Worm (Caenorhabditis elegans) whole organism, young adult: ENCODE data around the gene R13D11.10.

Source experiments
- B0019.2 ChIP-seq: fragments of 200-800 bp; sonication (Bioruptor generic); conservative IDR thresholded peaks from 2 replicates; pipeline ENCODE4 v1.3.6; 2022; ENCODE audit warnings: missing genetic modification reagents, missing genetic modification characterization, missing compliant biosample characterization
- B0336.3 ChIP-seq: fragments of 200-800 bp; sonication (Bioruptor generic); IDR thresholded peaks from 2 replicates; pipeline ENCODE4 v1.3.6; 2022; ENCODE audit warnings: missing genetic modification characterization, missing compliant biosample characterization
- C17E4.6 ChIP-seq: fragments of 200-800 bp; sonication (Bioruptor generic); IDR thresholded peaks from 2 replicates; pipeline ENCODE4 v1.3.6; 2022; ENCODE audit warnings: missing genetic modification reagents, missing genetic modification characterization, missing compliant biosample characterization
- F22D6.2 ChIP-seq: sonication (generic microtip); optimal IDR thresholded peaks from 2 replicates; lab custom pipeline; 2016; ENCODE audit warnings: mild to moderate bottlenecking, missing genetic modification characterization, missing compliant biosample characterization
- F37B4.10 ChIP-seq: fragments of 200-800 bp; sonication (Bioruptor generic); IDR thresholded peaks from 2 replicates; pipeline ENCODE4 v1.3.6; 2022; ENCODE audit warnings: missing genetic modification characterization, missing compliant biosample characterization
- F49E8.2 ChIP-seq: sonication (generic microtip); optimal IDR thresholded peaks from 3 replicates; lab custom pipeline; 2017; ENCODE audit warnings: missing genetic modification characterization, mild to moderate bottlenecking, missing compliant biosample characterization, antibody characterized with exemption, moderate library complexity; ENCODE audit not compliant: insufficient read depth
- K11D2.4 ChIP-seq: fragments of 200-800 bp; sonication (Bioruptor generic); IDR thresholded peaks from 2 replicates; pipeline ENCODE4 v1.3.6; 2022; ENCODE audit warnings: missing genetic modification reagents, missing genetic modification characterization, missing compliant biosample characterization
- Y53G8AR.9 ChIP-seq: fragments of 200-800 bp; sonication (Bioruptor generic); conservative IDR thresholded peaks from 2 replicates; pipeline ENCODE4 v1.3.6; 2022; ENCODE audit warnings: missing genetic modification reagents, missing genetic modification characterization, missing compliant biosample characterization
- Y67H2A.10 ChIP-seq: fragments of 200-800 bp; sonication (Bioruptor generic); conservative IDR thresholded peaks from 2 replicates; pipeline ENCODE4 v1.3.6; 2022; ENCODE audit warnings: missing genetic modification reagents, missing genetic modification characterization, missing compliant biosample characterization
- ama-1 ChIP-seq, 3 experiments: fragments of 150-350 bp in 1 of 3; sonication (generic microtip) in 2 of 3; optimal IDR thresholded peaks; 2 replicates each; lab custom pipeline; 2014 to 2018; ENCODE audit warnings: missing biosample characterization in 2 of 3, missing genetic modification characterization in 2 of 3, missing genetic modification reagents in 2 of 3
- aptf-2 ChIP-seq: fragments of 200-800 bp; sonication (Bioruptor generic); conservative IDR thresholded peaks from 2 replicates; pipeline ENCODE4 v1.3.6; 2022; ENCODE audit warnings: missing genetic modification reagents, missing genetic modification characterization, missing compliant biosample characterization
- athp-1 ChIP-seq: sonication (generic microtip); optimal IDR thresholded peaks from 2 replicates; lab custom pipeline; 2017; ENCODE audit warnings: mild to moderate bottlenecking, missing genetic modification characterization, missing compliant biosample characterization
- ccch-3 ChIP-seq: fragments of 200-800 bp; sonication (Bioruptor generic); optimal IDR thresholded peaks from 2 replicates; lab custom pipeline; 2018; ENCODE audit warnings: mild to moderate bottlenecking, missing genetic modification characterization, missing compliant biosample characterization
- cebp-2 ChIP-seq: fragments of 200-800 bp; sonication (Bioruptor generic); IDR thresholded peaks from 2 replicates; pipeline ENCODE4 v1.3.6; 2022; ENCODE audit warnings: missing genetic modification characterization, missing compliant biosample characterization
- ceh-100 ChIP-seq: fragments of 200-800 bp; sonication (Bioruptor generic); IDR thresholded peaks from 2 replicates; pipeline ENCODE4 v1.3.6; 2022; ENCODE audit warnings: missing genetic modification reagents, missing genetic modification characterization, missing compliant biosample characterization
- ceh-27 ChIP-seq: fragments of 200-800 bp; sonication (Bioruptor generic); optimal IDR thresholded peaks from 2 replicates; lab custom pipeline; 2018; ENCODE audit warnings: mild to moderate bottlenecking, missing genetic modification characterization, moderate library complexity, missing compliant biosample characterization
- ceh-58 ChIP-seq: fragments of 200-800 bp; sonication (Bioruptor generic); IDR thresholded peaks from 2 replicates; pipeline ENCODE4 v1.3.6; 2022; ENCODE audit warnings: missing genetic modification characterization, missing compliant biosample characterization
- die-1 ChIP-seq: sonication (generic microtip); optimal IDR thresholded peaks from 2 replicates; lab custom pipeline; 2016; ENCODE audit warnings: missing genotype, mild to moderate bottlenecking, missing genetic modification characterization, missing compliant biosample characterization
- dpl-1 ChIP-seq: fragments of 150-350 bp; optimal IDR thresholded peaks from 2 replicates; lab custom pipeline; 2014; ENCODE audit warnings: missing biosample characterization, missing genetic modification reagents, missing genetic modification characterization
- efl-1 ChIP-seq: fragments of 150-350 bp; optimal IDR thresholded peaks from 2 replicates; lab custom pipeline; 2014; ENCODE audit warnings: missing biosample characterization, missing genetic modification reagents, missing genetic modification characterization
- ets-4 ChIP-seq: fragments of 200-800 bp; sonication (Bioruptor generic); optimal IDR thresholded peaks from 2 replicates; lab custom pipeline; 2018; ENCODE audit warnings: mild to moderate bottlenecking, missing genetic modification characterization, missing compliant biosample characterization
- fkh-3 ChIP-seq: sonication (generic microtip); optimal IDR thresholded peaks from 2 replicates; lab custom pipeline; 2016; ENCODE audit warnings: mild to moderate bottlenecking, missing genetic modification characterization, missing compliant biosample characterization
- him-1 ChIP-seq: sonication (generic microtip); optimal IDR thresholded peaks from 2 replicates; lab custom pipeline; 2016; ENCODE audit warnings: missing genotype, missing genetic modification reagents, missing genetic modification characterization, missing compliant biosample characterization
- hlh-12 ChIP-seq: sonication (generic microtip); optimal IDR thresholded peaks from 2 replicates; lab custom pipeline; 2016; ENCODE audit warnings: missing genetic modification characterization, missing compliant biosample characterization
- hrde-1 ChIP-seq: sonication (generic microtip); optimal IDR thresholded peaks from 2 replicates; lab custom pipeline; 2016; ENCODE audit warnings: missing genetic modification characterization, mild to moderate bottlenecking, missing compliant biosample characterization, moderate library complexity, missing genotype, missing genetic modification reagents, borderline replicate concordance
- let-526 ChIP-seq: fragments of 200-800 bp; sonication (Bioruptor generic); IDR thresholded peaks from 2 replicates; pipeline ENCODE4 v1.3.6; 2022; ENCODE audit warnings: missing genetic modification reagents, missing genetic modification characterization, missing compliant biosample characterization
- lin-54 ChIP-seq: fragments of 200-800 bp; sonication (Bioruptor generic); optimal IDR thresholded peaks from 2 replicates; lab custom pipeline; 2018; ENCODE audit warnings: mild to moderate bottlenecking, missing genetic modification characterization, missing compliant biosample characterization
- lir-1 ChIP-seq: fragments of 200-800 bp; sonication (Bioruptor generic); conservative IDR thresholded peaks from 2 replicates; pipeline ENCODE4 v1.3.6; 2022; ENCODE audit warnings: missing genetic modification reagents, missing genetic modification characterization, missing compliant biosample characterization
- lsl-1 ChIP-seq: fragments of 200-800 bp; sonication (Bioruptor generic); optimal IDR thresholded peaks from 2 replicates; lab custom pipeline; 2018; ENCODE audit warnings: mild to moderate bottlenecking, missing genetic modification characterization, moderate library complexity, missing compliant biosample characterization
- madf-6 ChIP-seq: fragments of 200-800 bp; sonication (Bioruptor generic); IDR thresholded peaks from 2 replicates; pipeline ENCODE4 v1.3.6; 2022; ENCODE audit warnings: missing genetic modification reagents, missing genetic modification characterization, missing compliant biosample characterization
- madf-8 ChIP-seq: fragments of 200-800 bp; sonication (Bioruptor generic); conservative IDR thresholded peaks from 2 replicates; pipeline ENCODE4 v1.3.6; 2022; ENCODE audit warnings: missing genetic modification reagents, missing genetic modification characterization, missing compliant biosample characterization
- nfya-1 ChIP-seq: sonication (generic microtip); optimal IDR thresholded peaks from 2 replicates; lab custom pipeline; 2017; ENCODE audit warnings: antibody characterized with exemption, missing compliant biosample characterization, missing genetic modification characterization, borderline replicate concordance; ENCODE audit not compliant: insufficient read depth
- nfya-2 ChIP-seq: fragments of 200-800 bp; sonication (Bioruptor generic); IDR thresholded peaks from 2 replicates; pipeline ENCODE4 v1.3.6; 2022; ENCODE audit warnings: missing genetic modification reagents, missing genetic modification characterization, missing compliant biosample characterization
- nhr-120 ChIP-seq: fragments of 200-800 bp; sonication (Bioruptor generic); IDR thresholded peaks from 2 replicates; pipeline ENCODE4 v1.3.6; 2022; ENCODE audit warnings: missing genetic modification characterization, missing compliant biosample characterization
- nhr-179 ChIP-seq: sonication (generic microtip); optimal IDR thresholded peaks from 2 replicates; lab custom pipeline; 2016; ENCODE audit warnings: mild to moderate bottlenecking, missing genetic modification characterization, missing compliant biosample characterization
- nhr-27 ChIP-seq: fragments of 200-800 bp; sonication (Bioruptor generic); optimal IDR thresholded peaks from 2 replicates; lab custom pipeline; 2018; ENCODE audit warnings: mild to moderate bottlenecking, missing genetic modification characterization, moderate library complexity, missing compliant biosample characterization
- pha-4 ChIP-seq: fragments of 150-350 bp; sonication (generic microtip); optimal IDR thresholded peaks from 2 replicates; lab custom pipeline; 2014; ENCODE audit warnings: missing biosample characterization, missing genetic modification reagents, missing genetic modification characterization
- rcor-1 ChIP-seq: fragments of 200-800 bp; sonication (Bioruptor generic); IDR thresholded peaks from 2 replicates; pipeline ENCODE4 v1.3.6; 2022; ENCODE audit warnings: missing genetic modification reagents, missing genetic modification characterization, missing compliant biosample characterization
- repo-1 ChIP-seq: sonication (generic microtip); optimal IDR thresholded peaks from 2 replicates; lab custom pipeline; 2017; ENCODE audit warnings: mild to moderate bottlenecking, missing genetic modification characterization, missing compliant biosample characterization
- rpc-1 ChIP-seq, 2 experiments: fragments of 150-350 bp in 1 of 2; sonication (generic microtip) in 1 of 2; optimal IDR thresholded peaks; 2 replicates each; lab custom pipeline; 2014 to 2018; ENCODE audit warnings: missing biosample characterization in 1 of 2, missing genetic modification characterization in 1 of 2, missing genetic modification reagents in 1 of 2, missing genotype in 1 of 2
- snpc-1.1 ChIP-seq: sonication (generic microtip); optimal IDR thresholded peaks from 2 replicates; lab custom pipeline; 2017; ENCODE audit warnings: missing genetic modification characterization, mild to moderate bottlenecking, missing compliant biosample characterization, antibody characterized with exemption, moderate library complexity, missing genotype, missing genetic modification reagents; ENCODE audit not compliant: insufficient read depth
- snpc-1.3 ChIP-seq: sonication (generic microtip); optimal IDR thresholded peaks from 2 replicates; lab custom pipeline; 2017; ENCODE audit warnings: missing genetic modification characterization, mild to moderate bottlenecking, missing compliant biosample characterization, antibody characterized with exemption, moderate library complexity, missing genotype, missing genetic modification reagents; ENCODE audit not compliant: insufficient read depth
- snpc-4 ChIP-seq, 5 experiments: fragments of 150-350 bp in 1 of 5; sonication (generic microtip) in 4 of 5; optimal IDR thresholded peaks; 2 replicates each; lab custom pipeline; 2014 to 2018; ENCODE audit warnings: missing genetic modification characterization in 5 of 5, missing biosample characterization in 3 of 5, antibody characterized with exemption in 2 of 5, mild to moderate bottlenecking in 2 of 5, missing compliant biosample characterization in 2 of 5, missing genotype in 2 of 5, moderate library complexity in 2 of 5, missing genetic modification reagents in 1 of 5
- unc-130 ChIP-seq: sonication (generic microtip); optimal IDR thresholded peaks from 2 replicates; lab custom pipeline; 2016; ENCODE audit warnings: missing genetic modification reagents, missing genetic modification characterization, missing compliant biosample characterization
- ztf-22 ChIP-seq: fragments of 200-800 bp; sonication (Bioruptor generic); optimal IDR thresholded peaks from 2 replicates; lab custom pipeline; 2018; ENCODE audit warnings: mild to moderate bottlenecking, missing genetic modification characterization, moderate library complexity, missing compliant biosample characterization
- ztf-3 ChIP-seq: fragments of 200-800 bp; sonication (Bioruptor generic); optimal IDR thresholded peaks from 2 replicates; lab custom pipeline; 2018; ENCODE audit warnings: mild to moderate bottlenecking, missing genetic modification characterization, missing compliant biosample characterization

R13D11.10 gene

ce11 chrV:858841-859456, 45.9 kb upstream of the R13D11.10 start (continued):
- TF ChIP-seq athp-1, result no peak
- TF ChIP-seq hlh-12 (tag; lab: Kevin White, UChicago), result no peak
- no peak for TF ChIP-seq cebp-2 (GFP tag; lab: Robert Waterston, UW)
- peak; percentile 7 for TF ChIP-seq lsl-1 (GFP tag; lab: Kevin White, UChicago)
- peak; percentile 54 for TF ChIP-seq madf-8 (GFP tag; lab: Robert Waterston, UW)
- TF ChIP-seq rpc-1 (optimal IDR thresholded peaks at IDR 0.05; lab: Kevin White, UChicago), result peak; percentile 54
- peak; percentile 74 for TF ChIP-seq rpc-1 (tag; optimal IDR thresholded peaks at IDR 0.05; lab: Kevin White, UChicago)
- TF ChIP-seq F49E8.2, result no peak
- no peak for TF ChIP-seq lir-1 (GFP tag; lab: Robert Waterston, UW)
- TF ChIP-seq nfya-1 (tag; lab: Kevin White, UChicago), result no peak
- no peak for TF ChIP-seq B0019.2 (GFP tag; lab: Robert Waterston, UW)
- no peak for TF ChIP-seq F37B4.10 (GFP tag; lab: Robert Waterston, UW)
- TF ChIP-seq ceh-27 (GFP tag; lab: Kevin White, UChicago), result no peak
- no peak for TF ChIP-seq fkh-3 (tag; lab: Kevin White, UChicago)
- TF ChIP-seq die-1 (tag; lab: Kevin White, UChicago), result no peak
- 0 out of 2 replicates have a peak, but pooled peaks have one; percentile 51 for TF ChIP-seq Y53G8AR.9 (GFP tag; lab: Robert Waterston, UW)
- TF ChIP-seq nfya-2 (GFP tag; lab: Robert Waterston, UW), result no peak
- no peak for TF ChIP-seq ceh-58 (GFP tag; lab: Robert Waterston, UW)
- no peak for TF ChIP-seq B0336.3 (GFP tag; lab: Robert Waterston, UW)
- TF ChIP-seq K11D2.4 (GFP tag; lab: Robert Waterston, UW), result no peak
- no peak for TF ChIP-seq let-526 (GFP tag; lab: Robert Waterston, UW)
- TF ChIP-seq him-1 (tag; lab: Kevin White, UChicago), result peak; percentile 85
- TF ChIP-seq F22D6.2 (tag; lab: Kevin White, UChicago), result no peak
- peak; percentile 71 for TF ChIP-seq rcor-1 (GFP tag; lab: Robert Waterston, UW)
- no peak for TF ChIP-seq ztf-22
- TF ChIP-seq snpc-1.1 (tag; lab: Kevin White, UChicago), result peak; percentile 90
- TF ChIP-seq hrde-1, result no peak
- TF ChIP-seq ama-1 (optimal IDR thresholded peaks at IDR 0.05; lab: Kevin White, UChicago), result no peak
- TF ChIP-seq ama-1 (GFP tag; optimal IDR thresholded peaks at IDR 0.05; lab: Kevin White, UChicago), result no peak
- TF ChIP-seq efl-1 (GFP tag; lab: Kevin White, UChicago), result no peak
- no peak for TF ChIP-seq Y67H2A.10 (GFP tag; lab: Robert Waterston, UW)
- no peak for TF ChIP-seq pha-4 (tag; lab: Kevin White, UChicago)
- no peak for TF ChIP-seq nhr-27 (tag; lab: Kevin White, UChicago)
- no peak for TF ChIP-seq nhr-120 (GFP tag; lab: Robert Waterston, UW)
- peak; percentile 46; the same call in 1 of the 2 replicates for TF ChIP-seq ceh-100
- TF ChIP-seq ccch-3 (GFP tag; lab: Kevin White, UChicago), result no peak
- TF ChIP-seq dpl-1 (GFP tag; lab: Kevin White, UChicago), result no peak
- no peak for TF ChIP-seq nhr-179 (tag; lab: Kevin White, UChicago)
- TF ChIP-seq lin-54, result no peak
- TF ChIP-seq ztf-3 (GFP tag; lab: Kevin White, UChicago), result no peak
- no peak for TF ChIP-seq unc-130 (GFP tag; lab: Kevin White, UChicago)
- TF ChIP-seq madf-6 (GFP tag; lab: Robert Waterston, UW), result peak; percentile 81
- TF ChIP-seq snpc-1.3 (tag; lab: Kevin White, UChicago), result no peak
- TF ChIP-seq snpc-4 (GFP tag; optimal IDR thresholded peaks at IDR 0.05; lab: Kevin White, UChicago), result peak; percentile 88
- peak; percentile 89 to 99 (median 93) for TF ChIP-seq snpc-4 (tag; optimal IDR thresholded peaks at IDR 0.05; lab: Kevin White, UChicago)
- no peak for TF ChIP-seq aptf-2 (GFP tag; lab: Robert Waterston, UW)
- no peak for TF ChIP-seq C17E4.6
- TF ChIP-seq repo-1 (tag; lab: Kevin White, UChicago), result no peak
- no peak for TF ChIP-seq ets-4
